Worm (Caenorhabditis elegans): ENCODE measurements around the gene col-93.

DNA sequence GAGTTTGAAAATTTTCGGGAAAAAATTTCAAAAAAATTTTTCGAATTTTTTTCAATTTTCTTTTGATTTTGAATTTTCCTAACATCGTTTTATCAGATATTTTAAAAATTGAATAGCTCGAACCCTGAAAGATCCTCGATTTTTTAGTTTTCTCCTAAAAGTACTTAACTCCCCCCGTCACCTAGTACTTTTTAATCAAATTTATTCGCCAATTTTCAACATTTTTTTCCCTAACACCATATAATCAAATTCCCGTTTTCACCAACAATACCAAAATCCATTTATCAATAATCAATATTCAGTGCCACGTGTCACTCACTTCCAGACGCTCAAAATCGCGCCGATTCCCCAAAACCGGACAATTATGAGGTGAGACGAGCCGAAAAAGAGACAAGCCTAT is 26.9 kb upstream of the col-93 start, which contains the start of gene kvs-4:
- TF ChIP-seq nhr-237 (tag; optimal IDR thresholded peaks at IDR 0.05) (no peak), blmp-1 (tag; optimal IDR thresholded peaks at IDR 0.05) (no peak), snpc-4 (tag; optimal IDR thresholded peaks at IDR 0.05) (no peak)

Measured in whole organism, mixed stage, embryonic.